ENCODE assay signal across 4 worm cellular contexts in genomic region chrV:9970119-9970518, ce11.
TF ChIP-seq lines count a peak whose summit lies in the region.

No protein-coding gene starts in this region.

TF ChIP-seq in whole organism, L2 larva, 48 proteins besides CTCF, POLR2A, EP300 and RAD21 (continued from another document):
- no peak for TF ChIP-seq nhr-23 (tag; optimal IDR thresholded peaks at IDR 0.05; lab: Kevin White, UChicago)
- TF ChIP-seq fos-1 (tag; optimal IDR thresholded peaks at IDR 0.05; lab: Kevin White, UChicago): peak; percentile 32
- TF ChIP-seq elt-1 (tag; optimal IDR thresholded peaks at IDR 0.05; lab: Kevin White, UChicago): no peak
- no peak for TF ChIP-seq aly-2 (tag; optimal IDR thresholded peaks at IDR 0.05; lab: Kevin White, UChicago)
- TF ChIP-seq unc-55 (GFP tag; optimal IDR thresholded peaks at IDR 0.05; lab: Kevin White, UChicago): peak; percentile 83
- no peak for TF ChIP-seq nhr-237 (tag; optimal IDR thresholded peaks at IDR 0.05; lab: Kevin White, UChicago)
- peak; percentile 41 for TF ChIP-seq C34F6.9 (tag; optimal IDR thresholded peaks at IDR 0.05; lab: Kevin White, UChicago)
- TF ChIP-seq egl-27 (tag; optimal IDR thresholded peaks at IDR 0.05; lab: Kevin White, UChicago): peak; percentile 40
- TF ChIP-seq sma-3 (GFP tag; optimal IDR thresholded peaks at IDR 0.05; lab: Kevin White, UChicago): peak; percentile 51
- peak; percentile 55 to 58 for TF ChIP-seq lsy-2 (tag; optimal IDR thresholded peaks at IDR 0.05; lab: Kevin White, UChicago)
- TF ChIP-seq nhr-6 (tag; optimal IDR thresholded peaks at IDR 0.05; lab: Kevin White, UChicago): peak; percentile 28
- TF ChIP-seq mab-5 (tag; optimal IDR thresholded peaks at IDR 0.05; lab: Kevin White, UChicago): peak; percentile 75
- peak; percentile 34 for TF ChIP-seq lin-11 (tag; optimal IDR thresholded peaks at IDR 0.05; lab: Kevin White, UChicago)
- TF ChIP-seq peb-1 (tag; optimal IDR thresholded peaks at IDR 0.05; lab: Kevin White, UChicago): no peak
- TF ChIP-seq R02D3.7 (tag; optimal IDR thresholded peaks at IDR 0.05; lab: Kevin White, UChicago): no peak
- peak; percentile 40 for TF ChIP-seq ztf-4 (tag; optimal IDR thresholded peaks at IDR 0.05; lab: Kevin White, UChicago)
- TF ChIP-seq crh-2 (tag; optimal IDR thresholded peaks at IDR 0.05; lab: Kevin White, UChicago): peak; percentile 61
- TF ChIP-seq ztf-1 (GFP tag; conservative IDR thresholded peaks at IDR 0.05; lab: Robert Waterston, UW): no peak
- TF ChIP-seq lin-13 (GFP tag; optimal IDR thresholded peaks at IDR 0.05; lab: Kevin White, UChicago): peak; percentile 72
- TF ChIP-seq snpc-4 (tag; optimal IDR thresholded peaks at IDR 0.05; lab: Kevin White, UChicago): peak; percentile 30
- peak; percentile 81 for TF ChIP-seq nhr-129 (tag; optimal IDR thresholded peaks at IDR 0.05; lab: Kevin White, UChicago)
- peak; percentile 12 for TF ChIP-seq ceh-16 (tag; optimal IDR thresholded peaks at IDR 0.05; lab: Kevin White, UChicago)
- TF ChIP-seq ceh-82 (tag; optimal IDR thresholded peaks at IDR 0.05; lab: Kevin White, UChicago): no peak
- TF ChIP-seq blmp-1 (tag; optimal IDR thresholded peaks at IDR 0.05; lab: Kevin White, UChicago; ENCODE audit: insufficient read depth): no peak
- TF ChIP-seq zag-1 (tag; optimal IDR thresholded peaks at IDR 0.05; lab: Kevin White, UChicago): peak; percentile 52

TF ChIP-seq in whole organism, L4 larva, 104 proteins besides CTCF, POLR2A, EP300 and RAD21 (continued from another document and continues in another):
- no peak for TF ChIP-seq ceh-82 (tag; optimal IDR thresholded peaks at IDR 0.05; lab: Kevin White, UChicago)
- TF ChIP-seq duxl-1 (tag; optimal IDR thresholded peaks at IDR 0.05; lab: Kevin White, UChicago; ENCODE audit: poor library complexity): peak; percentile 83
- TF ChIP-seq Y75B8A.6 (GFP tag; IDR thresholded peaks at IDR 0.05; lab: Robert Waterston, UW): peak; percentile 87; the same call in 1 of the 2 replicates
- no peak for TF ChIP-seq nhr-11 (tag; optimal IDR thresholded peaks at IDR 0.05; lab: Kevin White, UChicago)
- peak; percentile 90 for TF ChIP-seq D1046.2 (GFP tag; IDR thresholded peaks at IDR 0.05; lab: Robert Waterston, UW)
- no peak for TF ChIP-seq daf-12 (tag; optimal IDR thresholded peaks at IDR 0.05; lab: Kevin White, UChicago)
- peak; percentile 47 for TF ChIP-seq zfp-2 (tag; optimal IDR thresholded peaks at IDR 0.05; lab: Kevin White, UChicago)
- TF ChIP-seq ZK546.5 (tag; optimal IDR thresholded peaks at IDR 0.05; lab: Kevin White, UChicago): no peak
- peak; percentile 92 for TF ChIP-seq php-3 (GFP tag; IDR thresholded peaks at IDR 0.05; lab: Robert Waterston, UW)
- TF ChIP-seq cey-2 (tag; optimal IDR thresholded peaks at IDR 0.05; lab: Kevin White, UChicago; ENCODE audit: borderline replicate concordance, insufficient read depth): no peak
- peak; percentile 69 for TF ChIP-seq dmd-6 (GFP tag; IDR thresholded peaks at IDR 0.05; lab: Robert Waterston, UW)
- TF ChIP-seq hmg-1.1 (GFP tag; IDR thresholded peaks at IDR 0.05; lab: Robert Waterston, UW): peak; percentile 93
- TF ChIP-seq Y105C5A.15 (GFP tag; IDR thresholded peaks at IDR 0.05; lab: Robert Waterston, UW): peak; percentile 95; the same call in 1 of the 2 replicates
- TF ChIP-seq arid-1 (GFP tag; conservative IDR thresholded peaks at IDR 0.05; lab: Robert Waterston, UW): peak; percentile 92
- TF ChIP-seq nhr-42 (GFP tag; IDR thresholded peaks at IDR 0.05; lab: Robert Waterston, UW): peak; percentile 92
- peak; percentile 95 for TF ChIP-seq gei-8 (GFP tag; optimal IDR thresholded peaks at IDR 0.05; lab: Kevin White, UChicago)
- TF ChIP-seq jun-1 (tag; optimal IDR thresholded peaks at IDR 0.05; lab: Kevin White, UChicago): no peak
- TF ChIP-seq lin-29 (GFP tag; IDR thresholded peaks at IDR 0.05; lab: Robert Waterston, UW): peak; percentile 57; the same call in 1 of the 2 replicates
- TF ChIP-seq hlh-11 (tag; optimal IDR thresholded peaks at IDR 0.05; lab: Kevin White, UChicago): peak; percentile 69
- TF ChIP-seq T20F7.1 (GFP tag; optimal IDR thresholded peaks at IDR 0.05; lab: Kevin White, UChicago): no peak
- 0 out of 2 replicates have a peak, but pooled peaks have one; percentile 41 for TF ChIP-seq tag-97 (GFP tag; IDR thresholded peaks at IDR 0.05; lab: Robert Waterston, UW)
- TF ChIP-seq unc-39 (tag; optimal IDR thresholded peaks at IDR 0.05; lab: Kevin White, UChicago): no peak
- TF ChIP-seq aly-2 (tag; optimal IDR thresholded peaks at IDR 0.05; lab: Kevin White, UChicago): no peak
- peak; percentile 87 for TF ChIP-seq spr-3 (GFP tag; optimal IDR thresholded peaks at IDR 0.05; lab: Kevin White, UChicago)
- TF ChIP-seq R02D3.7 (tag; optimal IDR thresholded peaks at IDR 0.05; lab: Kevin White, UChicago): no peak
- peak; percentile 67; the same call in 1 of the 2 replicates for TF ChIP-seq daf-8 (GFP tag; IDR thresholded peaks at IDR 0.05; lab: Robert Waterston, UW)
- peak; percentile 91 for TF ChIP-seq tra-1 (GFP tag; IDR thresholded peaks at IDR 0.05; lab: Robert Waterston, UW)
- peak; percentile 79 for TF ChIP-seq nhr-48 (tag; optimal IDR thresholded peaks at IDR 0.05; lab: Kevin White, UChicago)
- peak; percentile 79 for TF ChIP-seq zfp-3 (GFP tag; conservative IDR thresholded peaks at IDR 0.05; lab: Robert Waterston, UW)
- TF ChIP-seq aha-1 (tag; lab: Kevin White, UChicago): peak; percentile 95
- TF ChIP-seq nhr-28 (tag; optimal IDR thresholded peaks at IDR 0.05; lab: Kevin White, UChicago): no peak
- TF ChIP-seq spr-1 (tag; optimal IDR thresholded peaks at IDR 0.05; lab: Kevin White, UChicago): peak; percentile 88
- TF ChIP-seq F37D6.2 (tag; optimal IDR thresholded peaks at IDR 0.05; lab: Kevin White, UChicago): peak; percentile 79
- no peak for TF ChIP-seq nhr-76 (tag; optimal IDR thresholded peaks at IDR 0.05; lab: Kevin White, UChicago)
- no peak for TF ChIP-seq snpc-4 (tag; optimal IDR thresholded peaks at IDR 0.05; lab: Kevin White, UChicago)
- TF ChIP-seq Y48G9A.11 (GFP tag; IDR thresholded peaks at IDR 0.05; lab: Robert Waterston, UW): peak; percentile 85

TF ChIP-seq in whole organism, late embryonic, 69 proteins besides CTCF, POLR2A, EP300 and RAD21 (continued from another document and continues in another):
- TF ChIP-seq sox-2 (GFP tag; IDR thresholded peaks at IDR 0.05; lab: Robert Waterston, UW): peak; percentile 89
- no peak for TF ChIP-seq ceh-22 (tag; optimal IDR thresholded peaks at IDR 0.05; lab: Kevin White, UChicago)
- TF ChIP-seq ets-4 (tag; optimal IDR thresholded peaks at IDR 0.05; lab: Kevin White, UChicago): peak; percentile 71
- peak; percentile 94 for TF ChIP-seq ceh-6 (GFP tag; optimal IDR thresholded peaks at IDR 0.05; lab: Kevin White, UChicago)
- peak; percentile 93 for TF ChIP-seq hlh-15 (tag; optimal IDR thresholded peaks at IDR 0.05; lab: Kevin White, UChicago)
- TF ChIP-seq unc-55 (GFP tag; optimal IDR thresholded peaks at IDR 0.05; lab: Kevin White, UChicago): no peak
- TF ChIP-seq hlh-13 (GFP tag; optimal IDR thresholded peaks at IDR 0.05; lab: Kevin White, UChicago): peak; percentile 90
- peak; percentile 15 for TF ChIP-seq fkh-10 (GFP tag; optimal IDR thresholded peaks at IDR 0.05; lab: Kevin White, UChicago)
- TF ChIP-seq K02D7.2 (tag; optimal IDR thresholded peaks at IDR 0.05; lab: Kevin White, UChicago): peak; percentile 89
- TF ChIP-seq dmd-4 (tag; optimal IDR thresholded peaks at IDR 0.05; lab: Kevin White, UChicago; ENCODE audit: borderline replicate concordance): peak; percentile 95
- peak; percentile 77 for TF ChIP-seq rnt-1 (tag; optimal IDR thresholded peaks at IDR 0.05; lab: Kevin White, UChicago)
- TF ChIP-seq pag-3 (tag; optimal IDR thresholded peaks at IDR 0.05; lab: Kevin White, UChicago; ENCODE audit: borderline replicate concordance): peak; percentile 85
- TF ChIP-seq ceh-2 (tag; optimal IDR thresholded peaks at IDR 0.05; lab: Kevin White, UChicago): peak; percentile 93
- peak; percentile 82 for TF ChIP-seq unc-3 (GFP tag; conservative IDR thresholded peaks at IDR 0.05; lab: Robert Waterston, UW)
- peak; percentile 90 for TF ChIP-seq unc-3 (tag; optimal IDR thresholded peaks at IDR 0.05; lab: Kevin White, UChicago)
- TF ChIP-seq C38D4.7 (GFP tag; optimal IDR thresholded peaks at IDR 0.05; lab: Kevin White, UChicago): peak; percentile 91
- TF ChIP-seq madf-2 (tag; optimal IDR thresholded peaks at IDR 0.05; lab: Kevin White, UChicago): peak; percentile 87
- TF ChIP-seq ceh-14 (tag; optimal IDR thresholded peaks at IDR 0.05; lab: Kevin White, UChicago): peak; percentile 95
- peak; percentile 89 for TF ChIP-seq ceh-18 (tag; optimal IDR thresholded peaks at IDR 0.05; lab: Kevin White, UChicago)
- peak; percentile 95 for TF ChIP-seq ceh-34 (tag; optimal IDR thresholded peaks at IDR 0.05; lab: Kevin White, UChicago)
- peak; percentile 85 for TF ChIP-seq sdc-2 (tag; optimal IDR thresholded peaks at IDR 0.05; lab: Kevin White, UChicago)
- peak; percentile 93 for TF ChIP-seq sox-4 (tag; optimal IDR thresholded peaks at IDR 0.05; lab: Kevin White, UChicago)
- TF ChIP-seq eyg-1 (tag; optimal IDR thresholded peaks at IDR 0.05; lab: Kevin White, UChicago): peak; percentile 81
- peak; percentile 87 for TF ChIP-seq Y22D7AL.16 (tag; optimal IDR thresholded peaks at IDR 0.05; lab: Kevin White, UChicago)
- peak; percentile 96 for TF ChIP-seq syd-9 (tag; optimal IDR thresholded peaks at IDR 0.05; lab: Kevin White, UChicago)
- TF ChIP-seq ceh-45 (GFP tag; IDR thresholded peaks at IDR 0.05; lab: Robert Waterston, UW): peak; percentile 87
- peak; percentile 95 for TF ChIP-seq unc-86 (tag; optimal IDR thresholded peaks at IDR 0.05; lab: Kevin White, UChicago)
- peak; percentile 83 for TF ChIP-seq ref-2 (tag; optimal IDR thresholded peaks at IDR 0.05; lab: Kevin White, UChicago)
- TF ChIP-seq elt-2 (tag; optimal IDR thresholded peaks at IDR 0.05; lab: Kevin White, UChicago): peak; percentile 93
- TF ChIP-seq K09A11.1 (tag; optimal IDR thresholded peaks at IDR 0.05; lab: Kevin White, UChicago; ENCODE audit: insufficient read depth): peak; percentile 61
- TF ChIP-seq pha-2 (tag; optimal IDR thresholded peaks at IDR 0.05; lab: Kevin White, UChicago): peak; percentile 80
- TF ChIP-seq gmeb-2 (tag; optimal IDR thresholded peaks at IDR 0.05; lab: Kevin White, UChicago): peak; percentile 97
- TF ChIP-seq ama-1 (optimal IDR thresholded peaks at IDR 0.05; lab: Kevin White, UChicago): no peak
- peak; percentile 78 for TF ChIP-seq unc-42 (tag; optimal IDR thresholded peaks at IDR 0.05; lab: Kevin White, UChicago)
- TF ChIP-seq nhr-232 (tag; optimal IDR thresholded peaks at IDR 0.05; lab: Kevin White, UChicago): peak; percentile 87
- peak; percentile 76 for TF ChIP-seq dve-1 (tag; optimal IDR thresholded peaks at IDR 0.05; lab: Kevin White, UChicago)
- peak; percentile 85 for TF ChIP-seq fax-1 (tag; optimal IDR thresholded peaks at IDR 0.05; lab: Kevin White, UChicago)
- peak; percentile 74 for TF ChIP-seq zip-5 (tag; optimal IDR thresholded peaks at IDR 0.05; lab: Kevin White, UChicago)
- TF ChIP-seq elt-4 (tag; optimal IDR thresholded peaks at IDR 0.05; lab: Kevin White, UChicago): peak; percentile 87

TF ChIP-seq in whole organism, mixed stage, embryonic, 35 proteins besides CTCF, POLR2A, EP300 and RAD21 (continued from another document):
- TF ChIP-seq unc-62 (GFP tag; optimal IDR thresholded peaks at IDR 0.05; lab: Kevin White, UChicago) (peak; percentile 51), unc-120 (tag; optimal IDR thresholded peaks at IDR 0.05; lab: Kevin White, UChicago; ENCODE audit: poor library complexity, severe bottlenecking) (peak; percentile 88), elt-3 (tag; optimal IDR thresholded peaks at IDR 0.05; lab: Kevin White, UChicago) (no peak), lsy-2 (tag; optimal IDR thresholded peaks at IDR 0.05; lab: Kevin White, UChicago) (peak; percentile 28), ceh-43 (GFP tag; optimal IDR thresholded peaks at IDR 0.05; lab: Kevin White, UChicago) (peak; percentile 93), cnd-1 (tag; optimal IDR thresholded peaks at IDR 0.05; lab: Kevin White, UChicago) (peak; percentile 93)
